Fruit fly (Drosophila melanogaster) whole organism, embryonic: ENCODE measurements around the gene Klp67A.

Experiments used
- CG1024 ChIP-seq: fragments of 200-800 bp; sonication (Bioruptor generic); IDR thresholded peaks from 2 replicates; pipeline ENCODE4 v1.3.6; 2022; ENCODE audit warnings: missing biosample characterization, missing genetic modification characterization
- CG10267 ChIP-seq: fragments of 200-800 bp; sonication (Bioruptor generic); optimal IDR thresholded peaks from 2 replicates; lab custom pipeline; 2018; ENCODE audit warnings: missing biosample characterization, mild to moderate bottlenecking, missing genetic modification characterization, moderate library complexity
- CG12659 ChIP-seq: fragments of 200-800 bp; sonication (Bioruptor generic); optimal IDR thresholded peaks from 3 replicates; lab custom pipeline; 2017; ENCODE audit warnings: mild to moderate bottlenecking, missing biosample characterization, missing genetic modification reagents, missing genetic modification characterization
- CG13775 ChIP-seq: fragments of 200-800 bp; sonication (Bioruptor generic); optimal IDR thresholded peaks from 3 replicates; lab custom pipeline; 2017; ENCODE audit warnings: missing biosample characterization, mild to moderate bottlenecking, missing genetic modification characterization
- CG14441 ChIP-seq: fragments of 200-800 bp; sonication (Bioruptor generic); IDR thresholded peaks from 2 replicates; pipeline ENCODE4 v1.3.6; 2022; ENCODE audit warnings: missing biosample characterization, missing genetic modification characterization
- CG17359 ChIP-seq: fragments of 200-800 bp; sonication (Bioruptor generic); optimal IDR thresholded peaks from 3 replicates; lab custom pipeline; 2018; ENCODE audit warnings: missing biosample characterization, mild to moderate bottlenecking, missing genetic modification characterization, moderate library complexity
- CG1792 ChIP-seq: fragments of 200-800 bp; sonication (Bioruptor generic); optimal IDR thresholded peaks from 2 replicates; lab custom pipeline; 2016; ENCODE audit warnings: missing biosample characterization, missing genetic modification characterization
- CG31388 ChIP-seq: fragments of 200-800 bp; sonication (Bioruptor generic); optimal IDR thresholded peaks from 2 replicates; lab custom pipeline; 2016; ENCODE audit warnings: missing biosample characterization, missing genetic modification characterization
- CG31441 ChIP-seq: fragments of 200-800 bp; sonication (Bioruptor generic); IDR thresholded peaks from 2 replicates; pipeline ENCODE4 v1.3.6; 2022; ENCODE audit warnings: missing biosample characterization, missing genetic modification characterization
- CG32532 ChIP-seq: fragments of 200-800 bp; sonication (Bioruptor generic); IDR thresholded peaks from 2 replicates; pipeline ENCODE4 v1.3.6; 2022; ENCODE audit warnings: missing biosample characterization, missing genetic modification characterization
- CG34422 ChIP-seq: fragments of 200-800 bp; sonication (Bioruptor generic); IDR thresholded peaks from 3 replicates; pipeline ENCODE4 v1.3.6; 2022; ENCODE audit warnings: missing biosample characterization, missing genetic modification characterization
- CG43689 ChIP-seq: fragments of 200-800 bp; sonication (Bioruptor generic); IDR thresholded peaks from 2 replicates; pipeline ENCODE4 v1.3.6; 2022; ENCODE audit warnings: missing biosample characterization, missing genetic modification characterization
- CG4707 ChIP-seq: fragments of 200-800 bp; sonication (Bioruptor generic); optimal IDR thresholded peaks from 2 replicates; lab custom pipeline; 2018; ENCODE audit warnings: missing biosample characterization, mild to moderate bottlenecking, missing genetic modification characterization, moderate library complexity
- CG7987 ChIP-seq: fragments of 200-800 bp; sonication (Bioruptor generic); optimal IDR thresholded peaks from 2 replicates; lab custom pipeline; 2018; ENCODE audit warnings: missing biosample characterization, mild to moderate bottlenecking, missing genetic modification characterization, moderate library complexity
- CG8388 ChIP-seq: fragments of 200-800 bp; sonication (Bioruptor generic); optimal IDR thresholded peaks from 2 replicates; lab custom pipeline; 2019; ENCODE audit warnings: missing biosample characterization, mild to moderate bottlenecking, missing genetic modification characterization, moderate library complexity
- CHES-1-like ChIP-seq: fragments of 200-800 bp; sonication (Bioruptor generic); optimal IDR thresholded peaks from 2 replicates; lab custom pipeline; 2016; ENCODE audit warnings: missing biosample characterization, missing genetic modification characterization
- Dbx ChIP-seq: fragments of 200-800 bp; sonication (Bioruptor generic); IDR thresholded peaks from 3 replicates; pipeline ENCODE4 v1.3.6; 2022; ENCODE audit warnings: missing biosample characterization, missing genetic modification characterization
- Dfd ChIP-seq, 2 experiments: fragments of >200 bp; optimal IDR thresholded peaks; 2 replicates each; lab custom pipeline; 2017; ENCODE audit warnings: missing biosample characterization in 2 of 2, missing genetic modification characterization in 2 of 2
- E2f1 ChIP-seq: fragments of 200-800 bp; sonication (Bioruptor generic); IDR thresholded peaks from 2 replicates; pipeline ENCODE4 v1.3.6; 2022; ENCODE audit warnings: missing biosample characterization, missing genetic modification characterization
- Gug ChIP-seq: fragments of 200-800 bp; sonication (Bioruptor generic); IDR thresholded peaks from 4 replicates; pipeline ENCODE4 v1.3.6; 2022; ENCODE audit warnings: missing biosample characterization, missing genetic modification characterization
- HmgD ChIP-seq: fragments of 200-800 bp; sonication (Bioruptor generic); optimal IDR thresholded peaks from 3 replicates; lab custom pipeline; 2016; ENCODE audit warnings: missing biosample characterization, missing genetic modification characterization
- HmgZ ChIP-seq: fragments of 200-800 bp; sonication (Bioruptor generic); optimal IDR thresholded peaks from 2 replicates; lab custom pipeline; 2018; ENCODE audit warnings: missing biosample characterization, mild to moderate bottlenecking, missing genetic modification characterization
- Hr3 ChIP-seq: fragments of 200-800 bp; sonication (Bioruptor generic); optimal IDR thresholded peaks from 3 replicates; lab custom pipeline; 2016; ENCODE audit warnings: missing biosample characterization, missing genetic modification characterization
- MESR4 ChIP-seq: fragments of 200-800 bp; sonication (Bioruptor generic); optimal IDR thresholded peaks from 2 replicates; lab custom pipeline; 2018; ENCODE audit warnings: missing biosample characterization, mild to moderate bottlenecking, missing genetic modification characterization, moderate library complexity
- NC2β ChIP-seq: fragments of 200-800 bp; sonication (Bioruptor generic); optimal IDR thresholded peaks from 2 replicates; lab custom pipeline; 2016; ENCODE audit warnings: missing biosample characterization, missing genetic modification characterization
- Nf-YC ChIP-seq: fragments of 200-800 bp; optimal IDR thresholded peaks from 3 replicates; lab custom pipeline; 2019; ENCODE audit warnings: missing biosample characterization, mild to moderate bottlenecking, missing genetic modification characterization, moderate library complexity
- Oli ChIP-seq: fragments of 200-800 bp; sonication (Bioruptor generic); optimal IDR thresholded peaks from 2 replicates; lab custom pipeline; 2018; ENCODE audit warnings: missing biosample characterization, mild to moderate bottlenecking, missing genetic modification characterization, moderate library complexity
- Ravus ChIP-seq: fragments of 200-800 bp; sonication (Bioruptor generic); IDR thresholded peaks from 2 replicates; pipeline ENCODE4 v1.3.6; 2022; ENCODE audit warnings: missing biosample characterization, missing genetic modification characterization
- Tbp ChIP-seq: fragments of >200 bp; optimal IDR thresholded peaks from 2 replicates; lab custom pipeline; 2018; ENCODE audit warnings: missing biosample characterization, missing genetic modification characterization
- Usf ChIP-seq: fragments of 200-800 bp; sonication (Bioruptor generic); optimal IDR thresholded peaks from 2 replicates; lab custom pipeline; 2017; ENCODE audit warnings: missing genotype, missing biosample characterization, missing genetic modification characterization
- Xrp1 ChIP-seq: fragments of 200-800 bp; sonication (Bioruptor generic); IDR thresholded peaks from 2 replicates; pipeline ENCODE4 v1.3.6; 2022; ENCODE audit warnings: missing biosample characterization, missing genetic modification characterization
- abd-A ChIP-seq: fragments of 200-800 bp; sonication (Bioruptor generic); optimal IDR thresholded peaks from 3 replicates; lab custom pipeline; 2019; ENCODE audit warnings: missing biosample characterization, mild to moderate bottlenecking, missing genetic modification characterization, moderate library complexity
- al ChIP-seq: fragments of 200-800 bp; sonication (Bioruptor generic); IDR thresholded peaks from 2 replicates; pipeline ENCODE4 v1.3.6; 2022; ENCODE audit warnings: missing biosample characterization, missing genetic modification characterization
- dati ChIP-seq: fragments of 200-800 bp; sonication (Bioruptor generic); IDR thresholded peaks from 2 replicates; pipeline ENCODE4 v1.3.6; 2022; ENCODE audit warnings: missing biosample characterization, missing genetic modification characterization
- fru ChIP-seq: fragments of >200 bp; optimal IDR thresholded peaks from 2 replicates; lab custom pipeline; 2017
- hth ChIP-seq: fragments of >200 bp; optimal IDR thresholded peaks from 2 replicates; lab custom pipeline; 2017; ENCODE audit warnings: inconsistent platforms
- kay ChIP-seq: fragments of 200-800 bp; sonication (Bioruptor generic); optimal IDR thresholded peaks from 2 replicates; lab custom pipeline; 2016; ENCODE audit warnings: missing biosample characterization, missing genetic modification characterization
- knrl ChIP-seq: fragments of 200-800 bp; sonication (Bioruptor generic); IDR thresholded peaks from 3 replicates; pipeline ENCODE4 v1.3.6; 2022; ENCODE audit warnings: missing biosample characterization, missing genetic modification characterization; ENCODE audit not compliant: partially characterized antibody
- lmd ChIP-seq: fragments of 200-800 bp; sonication (Bioruptor generic); IDR thresholded peaks from 2 replicates; pipeline ENCODE4 v1.3.6; 2022; ENCODE audit warnings: missing biosample characterization, missing genetic modification characterization
- nerfin-1 ChIP-seq: fragments of 200-800 bp; sonication (Bioruptor generic); optimal IDR thresholded peaks from 3 replicates; lab custom pipeline; 2019; ENCODE audit warnings: missing biosample characterization, mild to moderate bottlenecking, missing genetic modification characterization, moderate library complexity
- nom ChIP-seq: fragments of 200-800 bp; sonication (Bioruptor generic); optimal IDR thresholded peaks from 2 replicates; lab custom pipeline; 2017; ENCODE audit warnings: missing biosample characterization, missing genetic modification characterization, mild to moderate bottlenecking, moderate library complexity, missing genetic modification reagents
- pros ChIP-seq: fragments of 200-800 bp; sonication (Bioruptor generic); optimal IDR thresholded peaks from 3 replicates; lab custom pipeline; 2019; ENCODE audit warnings: missing biosample characterization, mild to moderate bottlenecking, missing genetic modification characterization, moderate library complexity
- run ChIP-seq: fragments of 200-800 bp; sonication (Bioruptor generic); optimal IDR thresholded peaks from 3 replicates; lab custom pipeline; 2018; ENCODE audit warnings: missing biosample characterization, mild to moderate bottlenecking, missing genetic modification characterization
- sd ChIP-seq: fragments of 200-800 bp; sonication (Bioruptor generic); optimal IDR thresholded peaks from 3 replicates; lab custom pipeline; 2018; ENCODE audit warnings: missing biosample characterization, mild to moderate bottlenecking, missing genetic modification characterization, moderate library complexity
- sna ChIP-seq: fragments of 200-800 bp; sonication (Bioruptor generic); IDR thresholded peaks from 2 replicates; pipeline ENCODE4 v1.3.6; 2022; ENCODE audit warnings: missing biosample characterization, missing genetic modification characterization; ENCODE audit not compliant: partially characterized antibody
- sqz ChIP-seq: fragments of 200-800 bp; sonication (Bioruptor generic); optimal IDR thresholded peaks from 3 replicates; lab custom pipeline; 2018; ENCODE audit warnings: missing biosample characterization, mild to moderate bottlenecking, missing genetic modification characterization
- toy ChIP-seq: fragments of 200-800 bp; sonication (Bioruptor generic); IDR thresholded peaks from 2 replicates; pipeline ENCODE4 v1.3.6; 2022; ENCODE audit warnings: missing biosample characterization, missing genetic modification characterization
- tup ChIP-seq: fragments of 200-800 bp; sonication (Bioruptor generic); optimal IDR thresholded peaks from 2 replicates; lab custom pipeline; 2016; ENCODE audit warnings: missing biosample characterization, mild to moderate bottlenecking, missing genetic modification characterization, moderate library complexity
- tx ChIP-seq: fragments of 200-800 bp; sonication (Bioruptor generic); optimal IDR thresholded peaks from 2 replicates; lab custom pipeline; 2016; ENCODE audit warnings: missing biosample characterization, missing genetic modification characterization
- vnd ChIP-seq: fragments of 200-800 bp; sonication (Bioruptor generic); IDR thresholded peaks from 3 replicates; pipeline ENCODE4 v1.3.6; 2022; ENCODE audit warnings: missing biosample characterization, missing genetic modification characterization; ENCODE audit not compliant: partially characterized antibody

Gene Klp67A

DNA sequence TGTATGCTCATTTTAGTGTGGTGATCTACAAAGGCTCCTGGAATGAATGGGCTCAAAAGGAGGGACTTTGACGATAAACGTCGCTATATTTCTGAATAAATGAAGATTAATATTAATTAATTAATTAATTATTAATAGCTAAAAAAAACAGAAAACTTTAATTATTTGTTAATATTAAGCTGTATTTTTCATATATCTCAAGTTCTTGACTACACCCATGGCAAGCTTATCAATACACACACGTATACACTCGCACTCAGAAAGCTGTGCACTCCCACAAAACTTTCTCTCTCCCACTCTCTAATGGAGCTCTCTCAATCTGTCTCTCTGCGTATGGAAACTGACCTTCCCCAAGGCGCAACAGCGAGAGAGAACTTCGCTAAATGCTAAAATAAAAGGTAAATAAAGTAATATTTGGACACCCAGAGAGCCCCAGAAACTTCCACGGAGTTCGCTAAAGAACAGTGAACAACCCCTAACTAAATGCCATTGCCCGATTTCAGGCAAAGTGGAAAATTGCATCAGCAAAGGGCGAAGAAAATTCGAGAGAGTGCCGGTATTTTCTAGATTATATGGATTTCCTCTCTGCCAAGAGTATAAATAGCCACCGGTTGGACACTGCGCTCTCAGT, 6.6 kb upstream of the Klp67A start:
- TF ChIP-seq sna: peak; percentile 67; the same call in 1 of the 2 replicates
- TF ChIP-seq CG31441 (GFP tag; lab: Robert Waterston, UW): peak; percentile 75
- TF ChIP-seq nerfin-1 (tag; lab: Kevin White, UChicago): peak; percentile 98
- TF ChIP-seq vnd (GFP tag; lab: Robert Waterston, UW): no peak
- TF ChIP-seq lmd: peak; percentile 75
- TF ChIP-seq Dfd (GFP tag; optimal IDR thresholded peaks at IDR 0.05; lab: Kevin White, UChicago): no peak
- TF ChIP-seq abd-A (tag; lab: Kevin White, UChicago): peak; percentile 63
- no peak for TF ChIP-seq CG31388 (GFP tag; lab: Kevin White, UChicago)
- peak; percentile 4 for TF ChIP-seq HmgZ (tag; lab: Kevin White, UChicago)
- peak; percentile 5 for TF ChIP-seq NC2β (GFP tag; lab: Kevin White, UChicago)
- TF ChIP-seq CG13775 (GFP tag; lab: Kevin White, UChicago): peak; percentile 56
- TF ChIP-seq sqz (GFP tag; lab: Kevin White, UChicago): no peak
- no peak for TF ChIP-seq kay (GFP tag; lab: Kevin White, UChicago)
- TF ChIP-seq MESR4: no peak
- peak; percentile 6 for TF ChIP-seq CG7987 (GFP tag; lab: Kevin White, UChicago)
- peak; percentile 73 for TF ChIP-seq E2f1
- TF ChIP-seq CG34422 (GFP tag; lab: Robert Waterston, UW): peak; percentile 67; the same call in 1 of the 3 replicates
- peak; percentile 74 for TF ChIP-seq CG12659 (GFP tag; lab: Kevin White, UChicago)
- TF ChIP-seq fru (lab: Kevin White, UChicago): no peak
- TF ChIP-seq Xrp1 (GFP tag; lab: Robert Waterston, UW): peak; percentile 75
- TF ChIP-seq CG43689 (GFP tag; lab: Robert Waterston, UW): no peak
- no peak for TF ChIP-seq Tbp (GFP tag; lab: Kevin White, UChicago)
- TF ChIP-seq tx (GFP tag; lab: Kevin White, UChicago): no peak
- no peak for TF ChIP-seq HmgD (GFP tag; lab: Kevin White, UChicago)
- no peak; the same call in 1 of the 2 replicates for TF ChIP-seq dati (GFP tag; lab: Robert Waterston, UW)
- peak; percentile 82 for TF ChIP-seq CG17359 (tag; lab: Kevin White, UChicago)
- TF ChIP-seq Ravus (GFP tag; lab: Robert Waterston, UW): peak; percentile 26; the same call in 1 of the 2 replicates
- peak; percentile 67; the same call in 2 of the 3 replicates for TF ChIP-seq Dbx (GFP tag; lab: Robert Waterston, UW)
- TF ChIP-seq CHES-1-like: no peak
- TF ChIP-seq CG14441 (GFP tag; lab: Robert Waterston, UW): peak; percentile 56
- TF ChIP-seq tup: no peak
- TF ChIP-seq nom (GFP tag; lab: Kevin White, UChicago): peak; percentile 62
- peak; percentile 84 for TF ChIP-seq CG32532 (GFP tag; lab: Robert Waterston, UW)
- no peak for TF ChIP-seq pros (GFP tag; lab: Kevin White, UChicago)
- no peak for TF ChIP-seq CG4707 (GFP tag; lab: Kevin White, UChicago)
- TF ChIP-seq knrl (GFP tag; lab: Robert Waterston, UW): no peak
- TF ChIP-seq Oli (tag; lab: Kevin White, UChicago): peak; percentile 72
- no peak for TF ChIP-seq Usf (GFP tag; lab: Kevin White, UChicago)
- peak; percentile 37 for TF ChIP-seq Hr3 (GFP tag; lab: Kevin White, UChicago)
- peak; percentile 61 for TF ChIP-seq CG10267 (tag; lab: Kevin White, UChicago)
- TF ChIP-seq CG1024 (GFP tag; lab: Robert Waterston, UW): 0 out of 2 replicates have a peak, but pooled peaks have one; percentile 32
- peak; percentile 36 for TF ChIP-seq run (tag; lab: Kevin White, UChicago)
- peak; percentile 67 for TF ChIP-seq CG8388 (GFP tag; lab: Kevin White, UChicago)
- no peak for TF ChIP-seq CG1792
- no peak for TF ChIP-seq hth
- no peak for TF ChIP-seq Nf-YC (tag; lab: Kevin White, UChicago)
- TF ChIP-seq al (GFP tag; lab: Robert Waterston, UW): no peak
- no peak for TF ChIP-seq Gug
- TF ChIP-seq sd (tag; lab: Kevin White, UChicago): peak; percentile 66
- 0 out of 2 replicates have a peak, but pooled peaks have one; percentile 29 for TF ChIP-seq toy (GFP tag; lab: Robert Waterston, UW)
